Worm (Caenorhabditis elegans) whole organism, young adult: Measurements from ENCODE around the gene C25A11.2.

ENCODE experiments used
- C17E4.6 ChIP-seq: fragments of 200-800 bp; sonication (Bioruptor generic); IDR thresholded peaks from 2 replicates; pipeline ENCODE4 v1.3.6; 2022; ENCODE audit warnings: missing genetic modification reagents, missing genetic modification characterization, missing compliant biosample characterization
- F10E7.11 ChIP-seq: sonication (generic microtip); optimal IDR thresholded peaks from 2 replicates; lab custom pipeline; 2017; ENCODE audit warnings: mild to moderate bottlenecking, missing genetic modification characterization, moderate library complexity, missing compliant biosample characterization
- K11D2.4 ChIP-seq: fragments of 200-800 bp; sonication (Bioruptor generic); IDR thresholded peaks from 2 replicates; pipeline ENCODE4 v1.3.6; 2022; ENCODE audit warnings: missing genetic modification reagents, missing genetic modification characterization, missing compliant biosample characterization
- K12H6.12 ChIP-seq: fragments of 200-800 bp; sonication (Bioruptor generic); optimal IDR thresholded peaks from 2 replicates; lab custom pipeline; 2018; ENCODE audit warnings: mild to moderate bottlenecking, missing genetic modification characterization, missing compliant biosample characterization
- T26A5.8 ChIP-seq: sonication (generic microtip); optimal IDR thresholded peaks from 2 replicates; lab custom pipeline; 2016; ENCODE audit warnings: missing genetic modification characterization, missing compliant biosample characterization
- ZK185.1 ChIP-seq: sonication (generic microtip); optimal IDR thresholded peaks from 2 replicates; lab custom pipeline; 2016; ENCODE audit warnings: mild to moderate bottlenecking, missing genetic modification characterization, missing compliant biosample characterization; ENCODE audit not compliant: poor library complexity, severe bottlenecking
- atf-7 ChIP-seq: sonication (generic microtip); optimal IDR thresholded peaks from 2 replicates; lab custom pipeline; 2017; ENCODE audit warnings: mild to moderate bottlenecking, missing genetic modification characterization, missing compliant biosample characterization
- bed-1 ChIP-seq: fragments of 200-800 bp; sonication (Bioruptor generic); IDR thresholded peaks from 2 replicates; pipeline ENCODE4 v1.3.6; 2022; ENCODE audit warnings: missing genetic modification reagents, missing genetic modification characterization, missing compliant biosample characterization
- ceh-27 ChIP-seq: fragments of 200-800 bp; sonication (Bioruptor generic); optimal IDR thresholded peaks from 2 replicates; lab custom pipeline; 2018; ENCODE audit warnings: mild to moderate bottlenecking, missing genetic modification characterization, moderate library complexity, missing compliant biosample characterization
- dpl-1 ChIP-seq: fragments of 150-350 bp; optimal IDR thresholded peaks from 2 replicates; lab custom pipeline; 2014; ENCODE audit warnings: missing biosample characterization, missing genetic modification reagents, missing genetic modification characterization
- egl-18 ChIP-seq: fragments of 200-800 bp; sonication (Bioruptor generic); IDR thresholded peaks from 2 replicates; pipeline ENCODE4 v1.3.6; 2022; ENCODE audit warnings: missing genetic modification reagents, missing genetic modification characterization, missing compliant biosample characterization
- hlh-12 ChIP-seq: sonication (generic microtip); optimal IDR thresholded peaks from 2 replicates; lab custom pipeline; 2016; ENCODE audit warnings: missing genetic modification characterization, missing compliant biosample characterization
- hlh-26 ChIP-seq: fragments of 200-800 bp; sonication (Bioruptor generic); conservative IDR thresholded peaks from 2 replicates; pipeline ENCODE4 v1.3.6; 2022; ENCODE audit warnings: missing genetic modification reagents, missing genetic modification characterization, missing compliant biosample characterization
- hmg-1.2 ChIP-seq: fragments of 200-800 bp; sonication (Bioruptor generic); IDR thresholded peaks from 2 replicates; pipeline ENCODE4 v1.3.6; 2022; ENCODE audit warnings: missing genetic modification reagents, missing genetic modification characterization, missing compliant biosample characterization
- lag-1 ChIP-seq: fragments of 200-800 bp; sonication (Bioruptor generic); IDR thresholded peaks from 2 replicates; pipeline ENCODE4 v1.3.6; 2022; ENCODE audit warnings: missing genetic modification reagents, missing genetic modification characterization, missing compliant biosample characterization
- lsl-1 ChIP-seq: fragments of 200-800 bp; sonication (Bioruptor generic); optimal IDR thresholded peaks from 2 replicates; lab custom pipeline; 2018; ENCODE audit warnings: mild to moderate bottlenecking, missing genetic modification characterization, moderate library complexity, missing compliant biosample characterization
- madf-3 ChIP-seq: fragments of 200-800 bp; sonication (Bioruptor generic); IDR thresholded peaks from 2 replicates; pipeline ENCODE4 v1.3.6; 2022; ENCODE audit warnings: missing genetic modification reagents, missing genetic modification characterization, missing compliant biosample characterization
- nhr-120 ChIP-seq: fragments of 200-800 bp; sonication (Bioruptor generic); IDR thresholded peaks from 2 replicates; pipeline ENCODE4 v1.3.6; 2022; ENCODE audit warnings: missing genetic modification characterization, missing compliant biosample characterization
- nhr-179 ChIP-seq: sonication (generic microtip); optimal IDR thresholded peaks from 2 replicates; lab custom pipeline; 2016; ENCODE audit warnings: mild to moderate bottlenecking, missing genetic modification characterization, missing compliant biosample characterization
- nhr-27 ChIP-seq: fragments of 200-800 bp; sonication (Bioruptor generic); optimal IDR thresholded peaks from 2 replicates; lab custom pipeline; 2018; ENCODE audit warnings: mild to moderate bottlenecking, missing genetic modification characterization, moderate library complexity, missing compliant biosample characterization
- nhr-90 ChIP-seq: sonication (generic microtip); optimal IDR thresholded peaks from 2 replicates; lab custom pipeline; 2016; ENCODE audit warnings: missing genotype, mild to moderate bottlenecking, missing genetic modification characterization, missing compliant biosample characterization
- pha-4 ChIP-seq: fragments of 150-350 bp; sonication (generic microtip); optimal IDR thresholded peaks from 2 replicates; lab custom pipeline; 2014; ENCODE audit warnings: missing biosample characterization, missing genetic modification reagents, missing genetic modification characterization
- rcor-1 ChIP-seq: fragments of 200-800 bp; sonication (Bioruptor generic); IDR thresholded peaks from 2 replicates; pipeline ENCODE4 v1.3.6; 2022; ENCODE audit warnings: missing genetic modification reagents, missing genetic modification characterization, missing compliant biosample characterization
- rec-8 ChIP-seq, 2 experiments: sonication (generic microtip); optimal IDR thresholded peaks; 2 replicates each; lab custom pipeline; 2016; ENCODE audit warnings: mild to moderate bottlenecking in 2 of 2, missing genetic modification characterization in 2 of 2, missing genetic modification reagents in 2 of 2, missing genotype in 2 of 2, missing biosample characterization in 1 of 2, missing compliant biosample characterization in 1 of 2, moderate library complexity in 1 of 2
- rpc-1 ChIP-seq, 2 experiments: fragments of 150-350 bp in 1 of 2; sonication (generic microtip) in 1 of 2; optimal IDR thresholded peaks; 2 replicates each; lab custom pipeline; 2014 to 2018; ENCODE audit warnings: missing biosample characterization in 1 of 2, missing genetic modification characterization in 1 of 2, missing genetic modification reagents in 1 of 2, missing genotype in 1 of 2
- sea-2 ChIP-seq: fragments of 200-800 bp; sonication (Bioruptor generic); IDR thresholded peaks from 2 replicates; pipeline ENCODE4 v1.3.6; 2022; ENCODE audit warnings: missing genetic modification characterization, missing compliant biosample characterization
- snpc-3.4 ChIP-seq: sonication (generic microtip); optimal IDR thresholded peaks from 2 replicates; lab custom pipeline; 2017; ENCODE audit warnings: missing genetic modification characterization, mild to moderate bottlenecking, missing compliant biosample characterization, antibody characterized with exemption, moderate library complexity, missing genotype, missing genetic modification reagents
- snpc-4 ChIP-seq, 5 experiments: fragments of 150-350 bp in 1 of 5; sonication (generic microtip) in 4 of 5; optimal IDR thresholded peaks; 2 replicates each; lab custom pipeline; 2014 to 2018; ENCODE audit warnings: missing genetic modification characterization in 5 of 5, missing biosample characterization in 3 of 5, antibody characterized with exemption in 2 of 5, mild to moderate bottlenecking in 2 of 5, missing compliant biosample characterization in 2 of 5, missing genotype in 2 of 5, moderate library complexity in 2 of 5, missing genetic modification reagents in 1 of 5
- tbx-9 ChIP-seq: sonication (generic microtip); optimal IDR thresholded peaks from 2 replicates; lab custom pipeline; 2016; ENCODE audit warnings: borderline replicate concordance, missing genetic modification characterization, inconsistent platforms, missing compliant biosample characterization
- unc-62 ChIP-seq: fragments of 150-350 bp; optimal IDR thresholded peaks from 2 replicates; lab custom pipeline; 2014; ENCODE audit warnings: missing biosample characterization, missing genetic modification reagents, missing genetic modification characterization
- zfh-2 ChIP-seq: fragments of 200-800 bp; sonication (Bioruptor generic); conservative IDR thresholded peaks from 2 replicates; pipeline ENCODE4 v1.3.6; 2022; ENCODE audit warnings: missing genetic modification reagents, missing genetic modification characterization, missing compliant biosample characterization
- ztf-18 ChIP-seq: sonication (generic microtip); optimal IDR thresholded peaks from 2 replicates; lab custom pipeline; 2016; ENCODE audit warnings: missing genotype, mild to moderate bottlenecking, missing genetic modification characterization, missing compliant biosample characterization
- ztf-22 ChIP-seq: fragments of 200-800 bp; sonication (Bioruptor generic); optimal IDR thresholded peaks from 2 replicates; lab custom pipeline; 2018; ENCODE audit warnings: mild to moderate bottlenecking, missing genetic modification characterization, moderate library complexity, missing compliant biosample characterization
- ztf-26 ChIP-seq: sonication (generic microtip); optimal IDR thresholded peaks from 2 replicates; lab custom pipeline; 2017; ENCODE audit warnings: missing genetic modification characterization, missing compliant biosample characterization

C25A11.2 gene

ce11 chrX:9078149-9078548 is 35.7 kb upstream of the C25A11.2 start (continued):
- TF ChIP-seq lag-1 (GFP tag; lab: Robert Waterston, UW): 0 out of 2 replicates have a peak, but pooled peaks have one; percentile 9
- TF ChIP-seq ZK185.1 (tag; lab: Kevin White, UChicago): peak; percentile 60
- peak; percentile 80 for TF ChIP-seq nhr-90
- peak; percentile 50 for TF ChIP-seq snpc-4 (GFP tag; optimal IDR thresholded peaks at IDR 0.05; lab: Kevin White, UChicago)
- peak in 1 of 4 experiments; percentile 55 for TF ChIP-seq snpc-4 (tag; optimal IDR thresholded peaks at IDR 0.05; lab: Kevin White, UChicago)
- TF ChIP-seq rcor-1 (GFP tag; lab: Robert Waterston, UW): no peak
- TF ChIP-seq hlh-26 (GFP tag; lab: Robert Waterston, UW): no peak
- TF ChIP-seq ztf-26 (tag; lab: Kevin White, UChicago): peak; percentile 35
- peak; percentile 30 for TF ChIP-seq hlh-12 (tag; lab: Kevin White, UChicago)
- TF ChIP-seq madf-3 (GFP tag; lab: Robert Waterston, UW): 0 out of 2 replicates have a peak, but pooled peaks have one; percentile 35
- TF ChIP-seq rpc-1 (optimal IDR thresholded peaks at IDR 0.05; lab: Kevin White, UChicago): peak; percentile 89
- peak; percentile 92 for TF ChIP-seq rpc-1 (tag; optimal IDR thresholded peaks at IDR 0.05; lab: Kevin White, UChicago)
- TF ChIP-seq T26A5.8: peak; percentile 38
- no peak for TF ChIP-seq zfh-2
- TF ChIP-seq rec-8 (tag; optimal IDR thresholded peaks at IDR 0.05; lab: Kevin White, UChicago): peak; percentile 45 to 61
- peak; percentile 48; the same call in 1 of the 2 replicates for TF ChIP-seq egl-18
- TF ChIP-seq bed-1: no peak
- peak; percentile 73 for TF ChIP-seq hmg-1.2 (GFP tag; lab: Robert Waterston, UW)
- peak; percentile 71 for TF ChIP-seq ztf-18 (tag; lab: Kevin White, UChicago)
- TF ChIP-seq F10E7.11 (tag; lab: Kevin White, UChicago): no peak
- TF ChIP-seq tbx-9 (tag; lab: Kevin White, UChicago): no peak
- no peak for TF ChIP-seq sea-2 (GFP tag; lab: Robert Waterston, UW)

- TF ChIP-seq nhr-120 (GFP tag; lab: Robert Waterston, UW) (no peak), nhr-179 (no peak), nhr-27 (no peak), pha-4 (tag; lab: Kevin White, UChicago) (no peak), ceh-27 (GFP tag; lab: Kevin White, UChicago) (no peak), atf-7 (tag; lab: Kevin White, UChicago) (no peak), snpc-3.4 (tag; lab: Kevin White, UChicago) (no peak), ztf-22 (no peak), lsl-1 (GFP tag; lab: Kevin White, UChicago) (no peak), K12H6.12 (no peak), unc-62 (GFP tag; lab: Kevin White, UChicago) (no peak)
Observed at ce11 chrX:9081212-9081611, 32.7 kb upstream of the C25A11.2 start.

DNA sequence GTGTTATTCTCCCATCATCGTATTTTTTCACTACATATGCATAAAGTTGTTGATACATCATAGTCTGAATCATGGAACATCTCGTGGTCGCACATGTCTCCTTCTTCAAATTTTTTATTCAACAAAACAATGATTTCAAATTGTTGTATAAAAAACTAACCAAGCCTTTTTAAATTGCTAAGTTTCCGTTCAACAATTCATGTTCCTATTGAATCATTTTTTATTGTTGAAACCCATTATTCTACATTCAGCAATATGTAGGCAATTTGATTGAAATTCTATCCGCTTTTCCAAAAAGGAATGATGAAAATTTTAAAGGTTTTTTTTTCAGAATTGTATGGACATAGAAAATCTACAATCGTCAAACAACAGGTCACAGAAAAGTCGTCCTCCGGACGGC is 31.2 kb upstream of the C25A11.2 start, which contains the start of gene ajm-1:
Gene ajm-1 (plus strand): TSS at position 301 of the 400 bp plus-strand sequence.
- no peak for TF ChIP-seq K11D2.4 (GFP tag; lab: Robert Waterston, UW)
- no peak for TF ChIP-seq rec-8 (tag; optimal IDR thresholded peaks at IDR 0.05; lab: Kevin White, UChicago)
- TF ChIP-seq C17E4.6 (GFP tag; lab: Robert Waterston, UW): no peak
- TF ChIP-seq dpl-1 (GFP tag; lab: Kevin White, UChicago): no peak
